Worm (Caenorhabditis elegans): ENCODE measurements around the gene F58F12.3.

- TF ChIP-seq ama-1 (optimal IDR thresholded peaks at IDR 0.05) (no peak), ceh-13 (GFP tag; optimal IDR thresholded peaks at IDR 0.05) (no peak), pes-1 (GFP tag; IDR thresholded peaks at IDR 0.05) (no peak), F13C5.2 (tag; optimal IDR thresholded peaks at IDR 0.05) (no peak)
Observed at ce11 chrII:6346551-6347079, 44.5 kb downstream of the F58F12.3 start.

Measured in whole organism, early embryonic.